Fruit fly (Drosophila melanogaster): ENCODE results near the gene p38c.

Gene p38c

dm6 chr3R:24188619-24189018 is 38.6 kb upstream of the p38c start, which contains the start of gene CG5515 (continued):
- peak; percentile 75 for TF ChIP-seq Doc2 (GFP tag; IDR thresholded peaks at IDR 0.05)
- TF ChIP-seq CG10565 (GFP tag; optimal IDR thresholded peaks at IDR 0.05): no peak
- peak; percentile 89 for TF ChIP-seq sisA (GFP tag; IDR thresholded peaks at IDR 0.05)
- peak; percentile 64; the same call in 2 of the 3 replicates for TF ChIP-seq CG11560 (tag; IDR thresholded peaks at IDR 0.05)
- TF ChIP-seq slp2 (GFP tag; optimal IDR thresholded peaks at IDR 0.05): peak; percentile 40
- peak; percentile 80 for TF ChIP-seq hb (GFP tag; IDR thresholded peaks at IDR 0.05; ENCODE audit: partially characterized antibody)
- TF ChIP-seq lbe (GFP tag; optimal IDR thresholded peaks at IDR 0.05): peak; percentile 75
- no peak for TF ChIP-seq CG10274 (GFP tag; optimal IDR thresholded peaks at IDR 0.05)
- TF ChIP-seq danr (GFP tag; IDR thresholded peaks at IDR 0.05): no peak
- TF ChIP-seq esg (GFP tag; conservative IDR thresholded peaks at IDR 0.05): peak; percentile 87
- peak; percentile 90 for TF ChIP-seq wor (GFP tag; IDR thresholded peaks at IDR 0.05)
- peak; percentile 86 for TF ChIP-seq Dip3 (GFP tag; optimal IDR thresholded peaks at IDR 0.05)
- peak; percentile 86 for TF ChIP-seq CG1603 (tag; optimal IDR thresholded peaks at IDR 0.05)
- TF ChIP-seq Dek (tag; optimal IDR thresholded peaks at IDR 0.05): peak; percentile 29
- TF ChIP-seq CG3407 (GFP tag; optimal IDR thresholded peaks at IDR 0.05): peak; percentile 36
- TF ChIP-seq CG10431 (GFP tag; optimal IDR thresholded peaks at IDR 0.05): no peak
- no peak for TF ChIP-seq Hr39 (optimal IDR thresholded peaks at IDR 0.05)
- TF ChIP-seq CG14441 (GFP tag; IDR thresholded peaks at IDR 0.05): peak; percentile 76
- TF ChIP-seq sqz (GFP tag; optimal IDR thresholded peaks at IDR 0.05): no peak
- TF ChIP-seq zen2 (GFP tag; IDR thresholded peaks at IDR 0.05; ENCODE audit: partially characterized antibody): no peak; the same call in 2 of the 3 replicates
- TF ChIP-seq CG7357 (GFP tag; IDR thresholded peaks at IDR 0.05): peak; percentile 62; the same call in 1 of the 3 replicates
- no peak for TF ChIP-seq Dfd (GFP tag; optimal IDR thresholded peaks at IDR 0.05)
- TF ChIP-seq Opbp (GFP tag; IDR thresholded peaks at IDR 0.05; ENCODE audit: partially characterized antibody): peak; percentile 69
- TF ChIP-seq CG18764 (GFP tag; optimal IDR thresholded peaks at IDR 0.05): peak; percentile 95
- peak; percentile 79; the same call in 1 of the 3 replicates for TF ChIP-seq so (GFP tag; IDR thresholded peaks at IDR 0.05)
- TF ChIP-seq CG10366 (GFP tag; IDR thresholded peaks at IDR 0.05): peak; percentile 88
- TF ChIP-seq CG11398 (GFP tag; optimal IDR thresholded peaks at IDR 0.05): peak; percentile 53
- TF ChIP-seq CG2875 (GFP tag; optimal IDR thresholded peaks at IDR 0.05): no peak
- 0 out of 4 replicates have a peak, but pooled peaks have one; percentile 30 for TF ChIP-seq chinmo (GFP tag; IDR thresholded peaks at IDR 0.05; ENCODE audit: partially characterized antibody)
- TF ChIP-seq CG8478 (optimal IDR thresholded peaks at IDR 0.05): no peak
- TF ChIP-seq h (optimal IDR thresholded peaks at IDR 0.05): no peak
- TF ChIP-seq Dip2 (GFP tag; IDR thresholded peaks at IDR 0.05): no peak
- peak; percentile 89 for TF ChIP-seq CG13287 (GFP tag; IDR thresholded peaks at IDR 0.05; ENCODE audit: partially characterized antibody)
- peak; percentile 84 for TF ChIP-seq HLH3B (GFP tag; IDR thresholded peaks at IDR 0.05)
- TF ChIP-seq Hsf (GFP tag; optimal IDR thresholded peaks at IDR 0.05): peak; percentile 90
- peak; percentile 64 for TF ChIP-seq gt (GFP tag; IDR thresholded peaks at IDR 0.05)
- TF ChIP-seq Oli (tag; optimal IDR thresholded peaks at IDR 0.05): peak; percentile 57
- TF ChIP-seq Abd-B (GFP tag; optimal IDR thresholded peaks at IDR 0.05): peak; percentile 72
- TF ChIP-seq sug (tag; optimal IDR thresholded peaks at IDR 0.05): peak; percentile 74
- peak; percentile 42 for TF ChIP-seq gfzf (GFP tag; optimal IDR thresholded peaks at IDR 0.05)
- TF ChIP-seq Six4 (GFP tag; optimal IDR thresholded peaks at IDR 0.05): peak; percentile 43
- peak; percentile 2 for TF ChIP-seq CG7928 (GFP tag; optimal IDR thresholded peaks at IDR 0.05)
- peak; percentile 47 for TF ChIP-seq vfl (GFP tag; optimal IDR thresholded peaks at IDR 0.05)
- TF ChIP-seq Adf1 (GFP tag; IDR thresholded peaks at IDR 0.05): peak; percentile 65
- peak; percentile 71 for TF ChIP-seq HmgD (GFP tag; optimal IDR thresholded peaks at IDR 0.05)
- peak; percentile 73 for TF ChIP-seq gro (GFP tag; optimal IDR thresholded peaks at IDR 0.05)
- peak; percentile 88 for TF ChIP-seq Sox102F (GFP tag; optimal IDR thresholded peaks at IDR 0.05)
- TF ChIP-seq insv (GFP tag; optimal IDR thresholded peaks at IDR 0.05): no peak
- TF ChIP-seq CG13775 (GFP tag; optimal IDR thresholded peaks at IDR 0.05): peak; percentile 90
- TF ChIP-seq B-H1 (GFP tag; IDR thresholded peaks at IDR 0.05): peak; percentile 61
- TF ChIP-seq NC2β (GFP tag; optimal IDR thresholded peaks at IDR 0.05): peak; percentile 61

All from whole organism, embryonic.